Worm (Caenorhabditis elegans) whole organism, L4 larva: ENCODE measurements around the gene art-1.

Source experiments
- F26F4.8 ChIP-seq: fragments of 200-800 bp; sonication (Bioruptor generic); conservative IDR thresholded peaks from 2 replicates; pipeline ENCODE4 v1.3.6; 2022; ENCODE audit warnings: missing genetic modification characterization, missing compliant biosample characterization
- F37D6.2 ChIP-seq: sonication (generic microtip); optimal IDR thresholded peaks from 2 replicates; lab custom pipeline; 2016; ENCODE audit warnings: mild to moderate bottlenecking, missing genetic modification characterization, missing compliant biosample characterization
- R02D3.7 ChIP-seq: fragments of 150-350 bp; sonication (generic microtip); optimal IDR thresholded peaks from 3 replicates; lab custom pipeline; 2014; ENCODE audit warnings: missing biosample characterization, missing genetic modification characterization
- T20F7.1 ChIP-seq: fragments of 200-800 bp; sonication (Bioruptor generic); optimal IDR thresholded peaks from 2 replicates; lab custom pipeline; 2018; ENCODE audit warnings: mild to moderate bottlenecking, missing genetic modification characterization, missing compliant biosample characterization
- ZK546.5 ChIP-seq, 2 experiments: sonication (generic microtip); optimal IDR thresholded peaks; 2 replicates each; lab custom pipeline; 2017; ENCODE audit warnings: missing biosample characterization in 2 of 2, missing genetic modification characterization in 2 of 2
- aha-1 ChIP-seq: fragments of 150-350 bp; peaks from one replicate; lab custom pipeline; 2014; ENCODE audit warnings: missing biosample characterization, missing genetic modification characterization
- arid-1 ChIP-seq: fragments of 200-800 bp; sonication (Bioruptor generic); conservative IDR thresholded peaks from 2 replicates; pipeline ENCODE4 v1.3.6; 2022; ENCODE audit warnings: missing genetic modification reagents, missing genetic modification characterization, missing compliant biosample characterization
- ceh-28 ChIP-seq: fragments of 150-350 bp; optimal IDR thresholded peaks from 2 replicates; lab custom pipeline; 2014; ENCODE audit warnings: missing biosample characterization, missing genetic modification reagents, missing genetic modification characterization
- ceh-44 ChIP-seq: fragments of 200-800 bp; sonication (Bioruptor generic); IDR thresholded peaks from 2 replicates; pipeline ENCODE4 v1.3.6; 2022; ENCODE audit warnings: missing genetic modification reagents, missing genetic modification characterization, missing compliant biosample characterization
- ceh-62 ChIP-seq: sonication (generic microtip); optimal IDR thresholded peaks from 2 replicates; lab custom pipeline; 2017; ENCODE audit warnings: missing biosample characterization, missing genetic modification characterization
- ceh-82 ChIP-seq: sonication (generic microtip); optimal IDR thresholded peaks from 2 replicates; lab custom pipeline; 2017; ENCODE audit warnings: missing biosample characterization, missing genetic modification characterization
- daf-16 ChIP-seq, 3 experiments: sonication (generic microtip); optimal IDR thresholded peaks; 2 replicates each; lab custom pipeline; 2016 to 2017; ENCODE audit warnings: missing genetic modification characterization in 3 of 3, missing genetic modification reagents in 3 of 3, mild to moderate bottlenecking in 2 of 3, missing compliant biosample characterization in 2 of 3, missing biosample characterization in 1 of 3, moderate library complexity in 1 of 3
- dmd-8 ChIP-seq: fragments of 200-800 bp; sonication (Bioruptor generic); IDR thresholded peaks from 2 replicates; pipeline ENCODE4 v1.3.6; 2022; ENCODE audit warnings: missing genetic modification characterization, missing compliant biosample characterization
- dpl-1 ChIP-seq: fragments of 150-350 bp; optimal IDR thresholded peaks from 2 replicates; lab custom pipeline; 2014; ENCODE audit warnings: missing biosample characterization, missing genetic modification reagents, missing genetic modification characterization
- dve-1 ChIP-seq: sonication (generic microtip); optimal IDR thresholded peaks from 2 replicates; lab custom pipeline; 2017; ENCODE audit warnings: antibody characterized with exemption, mild to moderate bottlenecking, missing genetic modification characterization, missing compliant biosample characterization; ENCODE audit not compliant: insufficient read depth
- egl-43 ChIP-seq: fragments of 200-800 bp; sonication (Bioruptor generic); IDR thresholded peaks from 2 replicates; pipeline ENCODE4 v1.3.6; 2022; ENCODE audit warnings: missing genetic modification reagents, missing genetic modification characterization, missing compliant biosample characterization
- fkh-10 ChIP-seq: fragments of 150-350 bp; optimal IDR thresholded peaks from 2 replicates; lab custom pipeline; 2014; ENCODE audit warnings: missing biosample characterization, missing genetic modification reagents, missing genetic modification characterization
- fos-1 ChIP-seq: fragments of 150-350 bp; optimal IDR thresholded peaks from 2 replicates; lab custom pipeline; 2014; ENCODE audit warnings: missing biosample characterization, missing genetic modification characterization
- hif-1 ChIP-seq, 2 experiments: sonication (generic microtip); optimal IDR thresholded peaks; 2 replicates each; lab custom pipeline; 2016 to 2017; ENCODE audit warnings: missing compliant biosample characterization in 2 of 2, missing genetic modification characterization in 2 of 2, missing genetic modification reagents in 2 of 2, missing genotype in 2 of 2, mild to moderate bottlenecking in 1 of 2
- hmg-1.1 ChIP-seq: fragments of 200-800 bp; sonication (Bioruptor generic); IDR thresholded peaks from 2 replicates; pipeline ENCODE4 v1.3.6; 2022; ENCODE audit warnings: missing genetic modification reagents, missing genetic modification characterization, missing compliant biosample characterization
- lim-7 ChIP-seq: fragments of 200-800 bp; sonication (Bioruptor generic); IDR thresholded peaks from 2 replicates; pipeline ENCODE4 v1.3.6; 2022; ENCODE audit warnings: missing genetic modification characterization, missing compliant biosample characterization
- lin-13 ChIP-seq: fragments of 150-350 bp; optimal IDR thresholded peaks from 2 replicates; lab custom pipeline; 2014; ENCODE audit warnings: missing biosample characterization, missing genetic modification reagents, missing genetic modification characterization
- lin-39 ChIP-seq: fragments of 150-350 bp; optimal IDR thresholded peaks from 2 replicates; lab custom pipeline; 2014; ENCODE audit warnings: missing biosample characterization, missing genetic modification reagents, missing genetic modification characterization
- lir-3 ChIP-seq: sonication (generic microtip); optimal IDR thresholded peaks from 2 replicates; lab custom pipeline; 2016; ENCODE audit warnings: mild to moderate bottlenecking, missing genetic modification characterization, missing compliant biosample characterization
- madf-5 ChIP-seq, 2 experiments: fragments of 200-800 bp; sonication (Bioruptor generic); IDR thresholded peaks; 2 replicates each; pipeline ENCODE4 v1.3.6; 2022; ENCODE audit warnings: missing compliant biosample characterization in 2 of 2, missing genetic modification characterization in 2 of 2
- mdl-1 ChIP-seq, 2 experiments: fragments of 150-350 bp in 1 of 2; sonication (generic microtip) in 1 of 2; optimal IDR thresholded peaks; 2 replicates each; lab custom pipeline; 2014 to 2017; ENCODE audit warnings: missing biosample characterization in 2 of 2, missing genetic modification characterization in 2 of 2
- mdt-29 ChIP-seq: fragments of 200-800 bp; sonication (Bioruptor generic); IDR thresholded peaks from 2 replicates; pipeline ENCODE4 v1.3.6; 2022; ENCODE audit warnings: missing genetic modification reagents, missing genetic modification characterization, missing compliant biosample characterization
- mep-1 ChIP-seq: fragments of 150-350 bp; sonication (generic microtip); optimal IDR thresholded peaks from 3 replicates; lab custom pipeline; 2014; ENCODE audit warnings: missing biosample characterization, missing genetic modification characterization
- mes-2 ChIP-seq: sonication (generic microtip); optimal IDR thresholded peaks from 2 replicates; lab custom pipeline; 2016; ENCODE audit warnings: missing genotype, mild to moderate bottlenecking, missing genetic modification characterization, missing compliant biosample characterization; ENCODE audit not compliant: poor library complexity, severe bottlenecking
- mxl-3 ChIP-seq: fragments of 200-800 bp; sonication (Bioruptor generic); optimal IDR thresholded peaks from 2 replicates; lab custom pipeline; 2018; ENCODE audit warnings: mild to moderate bottlenecking, missing genetic modification characterization, missing compliant biosample characterization
- nhr-102 ChIP-seq: sonication (generic microtip); optimal IDR thresholded peaks from 2 replicates; lab custom pipeline; 2016; ENCODE audit warnings: mild to moderate bottlenecking, missing genetic modification characterization, moderate library complexity, missing compliant biosample characterization
- nhr-28 ChIP-seq: fragments of 150-350 bp; optimal IDR thresholded peaks from 2 replicates; lab custom pipeline; 2014; ENCODE audit warnings: missing biosample characterization, missing genetic modification characterization
- nhr-48 ChIP-seq: sonication (generic microtip); optimal IDR thresholded peaks from 2 replicates; lab custom pipeline; 2016; ENCODE audit warnings: mild to moderate bottlenecking, missing genetic modification characterization, missing compliant biosample characterization
- nhr-6 ChIP-seq: fragments of 150-350 bp; optimal IDR thresholded peaks from 2 replicates; lab custom pipeline; 2014; ENCODE audit warnings: missing biosample characterization, missing genetic modification characterization
- nhr-77 ChIP-seq: fragments of 150-350 bp; optimal IDR thresholded peaks from 2 replicates; lab custom pipeline; 2014; ENCODE audit warnings: missing biosample characterization, missing genetic modification characterization
- php-3 ChIP-seq: fragments of 200-800 bp; sonication (Bioruptor generic); IDR thresholded peaks from 2 replicates; pipeline ENCODE4 v1.3.6; 2022; ENCODE audit warnings: missing genetic modification reagents, missing genetic modification characterization, missing compliant biosample characterization
- pqm-1 ChIP-seq: sonication (generic microtip); optimal IDR thresholded peaks from 2 replicates; lab custom pipeline; 2017; ENCODE audit warnings: missing biosample characterization, missing genetic modification characterization
- saeg-2 ChIP-seq: fragments of 200-800 bp; sonication (Bioruptor generic); IDR thresholded peaks from 2 replicates; pipeline ENCODE4 v1.3.6; 2022; ENCODE audit warnings: missing genetic modification reagents, missing genetic modification characterization, missing compliant biosample characterization
- set-16 ChIP-seq: fragments of 200-800 bp; sonication (Bioruptor generic); IDR thresholded peaks from 2 replicates; pipeline ENCODE4 v1.3.6; 2022; ENCODE audit warnings: missing genetic modification reagents, missing genetic modification characterization, missing compliant biosample characterization
- snpc-1.2 ChIP-seq: fragments of 200-800 bp; sonication (Bioruptor generic); IDR thresholded peaks from 2 replicates; pipeline ENCODE4 v1.3.6; 2022; ENCODE audit warnings: missing genetic modification reagents, missing genetic modification characterization, missing compliant biosample characterization
- snpc-4 ChIP-seq: fragments of 150-350 bp; optimal IDR thresholded peaks from 2 replicates; lab custom pipeline; 2014; ENCODE audit warnings: missing biosample characterization, missing genetic modification characterization
- spr-1 ChIP-seq: sonication (generic microtip); optimal IDR thresholded peaks from 2 replicates; lab custom pipeline; 2016; ENCODE audit warnings: mild to moderate bottlenecking, missing genetic modification characterization, missing compliant biosample characterization
- unc-62 ChIP-seq, 3 experiments: fragments of 150-350 bp in 1 of 3; sonication (generic microtip); optimal IDR thresholded peaks in 2 of 3; peaks in 1 of 3; 1 replicate in 1 of 3; 2 replicates in 2 of 3; lab custom pipeline; 2014 to 2017; ENCODE audit warnings: missing biosample characterization in 3 of 3, missing genetic modification characterization in 3 of 3, missing genetic modification reagents in 3 of 3, missing genotype in 1 of 3
- vab-7 ChIP-seq: fragments of 200-800 bp; sonication (Bioruptor generic); IDR thresholded peaks from 2 replicates; pipeline ENCODE4 v1.3.6; 2022; ENCODE audit warnings: missing genetic modification reagents, missing genetic modification characterization, missing compliant biosample characterization
- zip-11 ChIP-seq: fragments of 200-800 bp; sonication (Bioruptor generic); IDR thresholded peaks from 2 replicates; pipeline ENCODE4 v1.3.6; 2022; ENCODE audit warnings: missing genetic modification characterization, missing compliant biosample characterization
- ztf-7 ChIP-seq: fragments of 150-350 bp; optimal IDR thresholded peaks from 2 replicates; lab custom pipeline; 2014; ENCODE audit warnings: missing biosample characterization, missing genetic modification characterization

art-1 gene

ce11 chrII:6951250-6951806 is 20.7 kb downstream of the art-1 start, which contains the start of the genes malt-1 and ceh-38 (continued):
- no peak for TF ChIP-seq zip-11 (GFP tag; lab: Robert Waterston, UW)
- TF ChIP-seq R02D3.7 (tag; lab: Kevin White, UChicago), result peak; percentile 65
- peak; percentile 89 for TF ChIP-seq arid-1
- no peak for TF ChIP-seq snpc-1.2 (GFP tag; lab: Robert Waterston, UW)
- TF ChIP-seq F37D6.2 (tag; lab: Kevin White, UChicago), result peak; percentile 90
- TF ChIP-seq snpc-4 (tag; lab: Kevin White, UChicago), result peak; percentile 72
- no peak for TF ChIP-seq ceh-28 (tag; lab: Kevin White, UChicago)
- TF ChIP-seq ztf-7, result peak; percentile 77
- TF ChIP-seq nhr-48 (tag; lab: Kevin White, UChicago), result peak; percentile 83
- TF ChIP-seq lin-39 (tag; lab: Kevin White, UChicago), result peak; percentile 65
- TF ChIP-seq nhr-102 (tag; lab: Kevin White, UChicago), result peak; percentile 78
- 0 out of 2 replicates have a peak, but pooled peaks have one; percentile 31 for TF ChIP-seq mdt-29 (GFP tag; lab: Robert Waterston, UW)
- TF ChIP-seq fkh-10 (GFP tag; lab: Kevin White, UChicago), result peak; percentile 97
- peak; percentile 82 for TF ChIP-seq php-3 (GFP tag; lab: Robert Waterston, UW)
- peak; percentile 88 for TF ChIP-seq lin-13 (GFP tag; lab: Kevin White, UChicago)
- no peak for TF ChIP-seq ceh-62
- no peak for TF ChIP-seq ceh-82 (tag; lab: Kevin White, UChicago)
- TF ChIP-seq aha-1 (tag; lab: Kevin White, UChicago), result peak; percentile 92
- TF ChIP-seq madf-5 (GFP tag; IDR thresholded peaks at IDR 0.05; lab: Robert Waterston, UW), result no peak
- TF ChIP-seq, all 104 proteins: peak for 68

ce11 chrII:6943299-6944051 is 28.6 kb downstream of the art-1 start:
- no peak for TF ChIP-seq lir-3 (tag; lab: Kevin White, UChicago)
- peak; percentile 16 for TF ChIP-seq spr-1
- TF ChIP-seq mep-1 (tag; lab: Kevin White, UChicago), result peak; percentile 30
- TF ChIP-seq nhr-77 (tag; lab: Kevin White, UChicago), result peak; percentile 43
- TF ChIP-seq set-16 (GFP tag; lab: Robert Waterston, UW), result peak; percentile 97
- TF ChIP-seq ZK546.5 (tag; optimal IDR thresholded peaks at IDR 0.05; lab: Kevin White, UChicago), result no peak
- no peak for TF ChIP-seq mdl-1 (tag; optimal IDR thresholded peaks at IDR 0.05; lab: Kevin White, UChicago)
- TF ChIP-seq pqm-1, result peak; percentile 63
- TF ChIP-seq fos-1 (tag; lab: Kevin White, UChicago), result no peak
- TF ChIP-seq aha-1 (tag; lab: Kevin White, UChicago), result peak; percentile 89
- no peak for TF ChIP-seq F26F4.8 (GFP tag; lab: Robert Waterston, UW)
- TF ChIP-seq arid-1, result no peak
- TF ChIP-seq vab-7, result 0 out of 2 replicates have a peak, but pooled peaks have one; percentile 37
- no peak for TF ChIP-seq daf-16 (GFP tag; optimal IDR thresholded peaks at IDR 0.05; lab: Kevin White, UChicago)
- peak; percentile 73 for TF ChIP-seq daf-16 (tag; optimal IDR thresholded peaks at IDR 0.05; lab: Kevin White, UChicago)
- TF ChIP-seq nhr-28 (tag; lab: Kevin White, UChicago), result peak; percentile 59
- no peak for TF ChIP-seq saeg-2 (GFP tag; lab: Robert Waterston, UW)
- peak; percentile 37 for TF ChIP-seq mes-2 (tag; lab: Kevin White, UChicago)
- peak; percentile 75 for TF ChIP-seq hmg-1.1 (GFP tag; lab: Robert Waterston, UW)
- no peak for TF ChIP-seq lim-7 (GFP tag; lab: Robert Waterston, UW)
- no peak for TF ChIP-seq mxl-3 (GFP tag; lab: Kevin White, UChicago)
- TF ChIP-seq T20F7.1 (GFP tag; lab: Kevin White, UChicago), result peak; percentile 28
- TF ChIP-seq unc-62 (GFP tag; optimal IDR thresholded peaks at IDR 0.05 in 1 of 2; lab: Kevin White, UChicago), result peak in 1 of 2 experiments; percentile 33
- no peak for TF ChIP-seq unc-62 (tag; optimal IDR thresholded peaks at IDR 0.05; lab: Kevin White, UChicago)
- TF ChIP-seq R02D3.7 (tag; lab: Kevin White, UChicago), result no peak
- peak; percentile 78 for TF ChIP-seq egl-43 (GFP tag; lab: Robert Waterston, UW)
- peak; percentile 51 for TF ChIP-seq F37D6.2 (tag; lab: Kevin White, UChicago)
- 0 out of 2 replicates have a peak, but pooled peaks have one; percentile 14 for TF ChIP-seq ceh-44 (GFP tag; lab: Robert Waterston, UW)
- peak; percentile 7 for TF ChIP-seq dpl-1 (GFP tag; lab: Kevin White, UChicago)
- no peak for TF ChIP-seq nhr-6
- peak in 1 of 2 experiments; percentile 31 for TF ChIP-seq hif-1 (tag; optimal IDR thresholded peaks at IDR 0.05; lab: Kevin White, UChicago)
- TF ChIP-seq dmd-8 (GFP tag; lab: Robert Waterston, UW), result no peak
- peak; percentile 18 for TF ChIP-seq dve-1 (tag; lab: Kevin White, UChicago)
- TF ChIP-seq ceh-62, result no peak
- no peak for TF ChIP-seq mdt-29 (GFP tag; lab: Robert Waterston, UW)
